Fruit fly (Drosophila melanogaster): ENCODE results near the gene CG12448.

DNA sequence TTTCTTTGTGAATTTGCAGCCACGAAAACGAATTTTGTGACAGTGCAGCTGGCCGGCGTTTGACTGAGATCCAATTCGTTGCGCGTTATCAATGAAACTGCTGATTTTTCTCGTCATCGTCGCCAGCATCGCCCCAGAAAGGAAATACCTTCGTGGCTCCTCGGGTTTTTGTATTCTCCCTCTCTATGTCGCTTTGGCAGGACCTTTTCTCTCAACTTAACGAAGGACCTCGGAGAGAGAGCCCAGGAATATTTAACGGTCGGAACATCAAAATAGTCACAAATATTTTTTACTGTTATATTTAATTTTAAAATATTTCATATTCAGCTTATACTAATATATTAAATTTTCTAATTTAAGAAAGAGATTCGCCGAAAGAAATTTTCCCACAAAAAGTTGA, 21.1 kb downstream of the CG12448 start, which contains the start of gene beat-Ib:
- TF ChIP-seq psq (optimal IDR thresholded peaks at IDR 0.05) (no peak), insv (optimal IDR thresholded peaks at IDR 0.05) (no peak), h (optimal IDR thresholded peaks at IDR 0.05) (no peak)
